Fruit fly (Drosophila melanogaster): ENCODE results near the gene CG10324.

The CG10324 gene

dm6 chr3R:16624750-16625549, 21.9 kb downstream of the CG10324 start, which contains the start of gene Fas1:
Fas1 (plus strand) TSS chr3R:16625238.
- TF ChIP-seq CrebA (GFP tag; optimal IDR thresholded peaks at IDR 0.05; ENCODE audit: borderline replicate concordance): no peak
- no peak for TF ChIP-seq Rel (GFP tag; optimal IDR thresholded peaks at IDR 0.05)
- no peak for TF ChIP-seq Rel (tag; optimal IDR thresholded peaks at IDR 0.05)
- no peak for TF ChIP-seq GATAd (GFP tag; optimal IDR thresholded peaks at IDR 0.05)
- peak; percentile 6 for TF ChIP-seq Dif (GFP tag; optimal IDR thresholded peaks at IDR 0.05; ENCODE audit: partially characterized antibody)
- TF ChIP-seq Vsx2 (GFP tag; optimal IDR thresholded peaks at IDR 0.05; ENCODE audit: partially characterized antibody): peak; percentile 28
- TF ChIP-seq CG32264 (GFP tag; optimal IDR thresholded peaks at IDR 0.05): no peak
- peak; percentile 47 for TF ChIP-seq Myc (optimal IDR thresholded peaks at IDR 0.05)
- peak; percentile 26 for TF ChIP-seq sv (GFP tag; optimal IDR thresholded peaks at IDR 0.05)
- peak; percentile 21 for TF ChIP-seq woc (GFP tag; optimal IDR thresholded peaks at IDR 0.05)
- TF ChIP-seq br (GFP tag; optimal IDR thresholded peaks at IDR 0.05): no peak
- peak; percentile 56 for TF ChIP-seq fru (GFP tag; optimal IDR thresholded peaks at IDR 0.05)
- peak; percentile 4 for TF ChIP-seq sage (GFP tag; optimal IDR thresholded peaks at IDR 0.05)
- TF ChIP-seq Hr83 (GFP tag; optimal IDR thresholded peaks at IDR 0.05; ENCODE audit: poor library complexity, severe bottlenecking): no peak
- no peak for TF ChIP-seq brk (GFP tag; optimal IDR thresholded peaks at IDR 0.05)

- no peak for TF ChIP-seq woc (GFP tag; optimal IDR thresholded peaks at IDR 0.05)
- no peak for TF ChIP-seq Jra (GFP tag; optimal IDR thresholded peaks at IDR 0.05)
- no peak for TF ChIP-seq CG32264 (GFP tag; optimal IDR thresholded peaks at IDR 0.05)
- no peak for TF ChIP-seq psq (GFP tag; optimal IDR thresholded peaks at IDR 0.05)
- no peak for TF ChIP-seq Dif (GFP tag; optimal IDR thresholded peaks at IDR 0.05; ENCODE audit: partially characterized antibody)
- TF ChIP-seq brk (GFP tag; optimal IDR thresholded peaks at IDR 0.05): no peak
- TF ChIP-seq Dfd (GFP tag; optimal IDR thresholded peaks at IDR 0.05): no peak
- TF ChIP-seq dsf (GFP tag; optimal IDR thresholded peaks at IDR 0.05; ENCODE audit: borderline replicate concordance): no peak
- no peak for TF ChIP-seq Vsx2 (GFP tag; optimal IDR thresholded peaks at IDR 0.05; ENCODE audit: partially characterized antibody)
- TF ChIP-seq dmrt93B (GFP tag; optimal IDR thresholded peaks at IDR 0.05): no peak
Measured at dm6 chr3R:16624371-16624749, 22.4 kb downstream of the CG10324 start, which contains the start of gene Ccdc114. Ccdc114 (minus strand) TSS chr3R:16624717.

- no peak for TF ChIP-seq tai (GFP tag; optimal IDR thresholded peaks at IDR 0.05)
- TF ChIP-seq Dfd (GFP tag; optimal IDR thresholded peaks at IDR 0.05): no peak
- TF ChIP-seq Hr83 (GFP tag; optimal IDR thresholded peaks at IDR 0.05; ENCODE audit: poor library complexity, severe bottlenecking): no peak
- TF ChIP-seq br (GFP tag; optimal IDR thresholded peaks at IDR 0.05): no peak
- no peak for TF ChIP-seq fru (GFP tag; optimal IDR thresholded peaks at IDR 0.05)
- TF ChIP-seq Jra (GFP tag; optimal IDR thresholded peaks at IDR 0.05): no peak
- TF ChIP-seq ey (GFP tag; optimal IDR thresholded peaks at IDR 0.05): no peak
- no peak for TF ChIP-seq rgr (GFP tag; optimal IDR thresholded peaks at IDR 0.05)
- TF ChIP-seq dsf (GFP tag; optimal IDR thresholded peaks at IDR 0.05; ENCODE audit: borderline replicate concordance): no peak
- no peak for TF ChIP-seq psq (GFP tag; optimal IDR thresholded peaks at IDR 0.05)
- TF ChIP-seq N (GFP tag; optimal IDR thresholded peaks at IDR 0.05): no peak
Measured at dm6 chr3R:16620478-16620877, 26.3 kb downstream of the CG10324 start, which contains the start of gene CG14893. CG14893 (plus strand) TSS chr3R:16620778.

- TF ChIP-seq N (GFP tag; optimal IDR thresholded peaks at IDR 0.05): no peak
- no peak for TF ChIP-seq h (GFP tag; optimal IDR thresholded peaks at IDR 0.05)
- TF ChIP-seq Dfd (GFP tag; optimal IDR thresholded peaks at IDR 0.05): no peak
- TF ChIP-seq sv (GFP tag; optimal IDR thresholded peaks at IDR 0.05): no peak
- TF ChIP-seq woc (GFP tag; optimal IDR thresholded peaks at IDR 0.05): no peak
- TF ChIP-seq foxo (GFP tag; optimal IDR thresholded peaks at IDR 0.05): no peak
- TF ChIP-seq lola (GFP tag; optimal IDR thresholded peaks at IDR 0.05): no peak
- no peak for TF ChIP-seq ey (GFP tag; optimal IDR thresholded peaks at IDR 0.05)
- no peak for TF ChIP-seq Vsx2 (GFP tag; optimal IDR thresholded peaks at IDR 0.05; ENCODE audit: partially characterized antibody)
- TF ChIP-seq Abd-B (GFP tag; optimal IDR thresholded peaks at IDR 0.05): no peak
- TF ChIP-seq dl (GFP tag; optimal IDR thresholded peaks at IDR 0.05; ENCODE audit: insufficient read depth in 1 of 2, partially characterized antibody in 2 of 2): no peak
- no peak for TF ChIP-seq dmrt93B (GFP tag; optimal IDR thresholded peaks at IDR 0.05)
- TF ChIP-seq Sp1 (GFP tag; optimal IDR thresholded peaks at IDR 0.05): no peak
- TF ChIP-seq pan (optimal IDR thresholded peaks at IDR 0.05): no peak
- no peak for TF ChIP-seq rgr (GFP tag; optimal IDR thresholded peaks at IDR 0.05)
- no peak for TF ChIP-seq Hr83 (GFP tag; optimal IDR thresholded peaks at IDR 0.05; ENCODE audit: poor library complexity, severe bottlenecking)
- no peak for TF ChIP-seq sage (GFP tag; optimal IDR thresholded peaks at IDR 0.05)
- TF ChIP-seq Hnf4 (GFP tag; optimal IDR thresholded peaks at IDR 0.05): no peak
- no peak for TF ChIP-seq tai (GFP tag; optimal IDR thresholded peaks at IDR 0.05)
- no peak for TF ChIP-seq psq (GFP tag; optimal IDR thresholded peaks at IDR 0.05)
Measured at dm6 chr3R:16617650-16618049, 29.2 kb downstream of the CG10324 start, which contains the start of gene CG17560. CG17560 (plus strand) TSS chr3R:16617950.

Measured in whole organism, wandering third instar larva.